Fruit fly (Drosophila melanogaster): ENCODE data around the gene tgy.

The tgy gene

DNA sequence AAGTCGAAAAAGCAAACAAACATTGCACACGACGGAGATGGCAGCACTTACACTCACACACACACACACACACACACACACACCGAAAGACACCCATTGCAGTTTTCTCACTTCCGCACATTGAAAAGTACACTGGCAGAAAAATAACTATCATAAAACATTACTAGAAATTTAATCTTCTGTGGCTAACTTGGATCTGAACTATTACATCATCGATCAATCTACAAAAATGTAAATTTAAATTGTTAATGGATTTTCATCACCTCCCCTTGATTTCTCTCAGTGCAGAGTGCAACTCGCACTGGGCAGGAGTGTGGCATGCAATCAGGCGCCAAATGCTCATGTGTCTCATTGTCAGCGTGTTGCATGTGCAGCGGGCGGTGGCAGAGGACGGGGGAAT, 6.7 kb downstream of the tgy start:
- TF ChIP-seq CG11617 (GFP tag; optimal IDR thresholded peaks at IDR 0.05) = no peak
- TF ChIP-seq CG7101 (tag; optimal IDR thresholded peaks at IDR 0.05) = no peak
- no peak for TF ChIP-seq Clk (GFP tag; optimal IDR thresholded peaks at IDR 0.05)
- TF ChIP-seq pad (GFP tag; optimal IDR thresholded peaks at IDR 0.05) = no peak
- no peak for TF ChIP-seq CG7045 (GFP tag; optimal IDR thresholded peaks at IDR 0.05)
- no peak for TF ChIP-seq CG5204 (GFP tag; optimal IDR thresholded peaks at IDR 0.05)
- TF ChIP-seq kay (GFP tag; ENCODE audit: borderline replicate concordance) = no peak
- no peak for TF ChIP-seq toe (GFP tag; optimal IDR thresholded peaks at IDR 0.05)
- no peak for TF ChIP-seq Hr96 (GFP tag; optimal IDR thresholded peaks at IDR 0.05)
- no peak for TF ChIP-seq Crg-1 (GFP tag; optimal IDR thresholded peaks at IDR 0.05)
- no peak for TF ChIP-seq CG33017 (tag; optimal IDR thresholded peaks at IDR 0.05)
- no peak for TF ChIP-seq cic (GFP tag; optimal IDR thresholded peaks at IDR 0.05)
- TF ChIP-seq CG14711 (tag; optimal IDR thresholded peaks at IDR 0.05) = no peak
- no peak for TF ChIP-seq Mnt (GFP tag; optimal IDR thresholded peaks at IDR 0.05)
- no peak for TF ChIP-seq cnc (optimal IDR thresholded peaks at IDR 0.05)
- no peak for TF ChIP-seq tj (GFP tag; optimal IDR thresholded peaks at IDR 0.05)
- no peak for TF ChIP-seq bab1 (GFP tag; optimal IDR thresholded peaks at IDR 0.05)
- TF ChIP-seq CG1620 (GFP tag; optimal IDR thresholded peaks at IDR 0.05) = no peak
- TF ChIP-seq ovo (GFP tag; optimal IDR thresholded peaks at IDR 0.05) = no peak
- no peak for TF ChIP-seq CG12768 (GFP tag; optimal IDR thresholded peaks at IDR 0.05)

DNA sequence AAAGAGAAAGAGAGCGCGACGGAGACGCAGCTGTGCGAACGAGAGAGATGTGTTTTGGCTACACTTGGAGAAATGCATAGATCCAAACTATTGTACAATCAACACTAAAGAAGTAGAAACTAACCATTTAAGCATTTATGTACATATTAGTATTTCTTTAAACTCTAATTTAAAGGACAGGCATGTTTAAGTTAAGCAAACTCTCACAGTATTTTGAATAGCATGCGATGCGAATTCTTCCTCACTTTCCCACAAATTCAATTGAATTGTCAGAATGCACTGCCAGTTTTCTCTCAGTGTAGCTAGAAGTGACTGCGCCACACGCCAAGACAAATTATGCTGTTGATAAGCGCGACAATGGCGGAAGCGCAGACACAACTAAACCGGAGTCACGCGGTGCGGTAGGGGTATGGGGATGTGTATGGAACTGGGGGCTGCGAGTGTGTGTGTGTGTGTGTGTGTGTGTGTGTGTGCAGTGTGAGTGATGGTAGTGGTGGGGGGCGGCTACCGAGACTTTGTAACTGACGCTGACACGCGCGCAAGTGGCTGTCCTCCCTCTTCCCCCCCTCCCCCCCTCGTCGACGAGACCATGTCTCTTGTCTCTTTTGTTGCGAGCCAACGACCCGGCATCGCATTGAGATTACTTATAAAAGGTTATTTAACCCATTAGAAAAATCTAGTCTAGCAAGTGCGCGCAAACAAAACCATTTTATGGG, 20.1 kb downstream of the tgy start:
- TF ChIP-seq CG14711 (tag; optimal IDR thresholded peaks at IDR 0.05) (no peak), CG33017 (tag; optimal IDR thresholded peaks at IDR 0.05) (no peak), CG12768 (GFP tag; optimal IDR thresholded peaks at IDR 0.05) (no peak), CG7101 (tag; optimal IDR thresholded peaks at IDR 0.05) (no peak)

DNA sequence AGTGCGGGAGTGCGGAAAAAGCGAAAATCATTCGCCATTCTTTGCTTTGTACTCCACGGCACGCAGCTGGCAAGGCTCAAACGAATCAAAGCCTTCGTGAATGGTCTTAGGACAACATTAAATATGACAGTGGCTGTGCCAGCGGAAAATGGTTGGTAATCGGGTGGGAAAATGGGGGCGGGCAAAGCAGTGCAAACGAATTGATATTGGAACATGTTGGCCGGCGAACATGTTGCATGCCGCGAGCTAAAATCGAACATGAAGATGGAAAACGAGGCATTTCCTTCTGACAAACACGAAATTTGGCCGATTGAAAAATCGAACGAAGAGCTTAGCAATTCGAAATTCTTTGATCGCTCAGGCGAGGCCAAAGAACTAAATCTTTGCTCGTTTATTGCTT, 30.9 kb downstream of the tgy start:
- TF ChIP-seq ovo (GFP tag; optimal IDR thresholded peaks at IDR 0.05) = no peak

DNA sequence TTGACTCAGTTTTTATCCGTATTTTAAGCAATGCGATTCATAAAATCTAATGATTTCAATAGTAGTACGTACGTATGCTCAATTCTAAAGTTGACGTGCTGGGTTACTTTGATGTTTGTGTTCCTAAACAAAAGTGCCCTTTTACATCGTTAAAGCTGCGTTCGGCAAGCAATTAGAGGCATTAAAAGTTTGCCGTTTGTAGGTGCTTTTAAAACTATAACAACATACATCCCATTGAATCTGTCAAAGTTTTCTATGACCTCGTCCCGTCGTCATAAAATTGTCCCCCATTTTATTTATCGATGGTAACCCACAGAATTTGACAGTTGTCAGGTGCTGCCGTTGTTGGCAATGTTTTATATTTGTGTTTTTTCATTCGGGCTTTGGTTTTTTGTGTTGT, 43.9 kb downstream of the tgy start, which contains the start of gene CG7423:
CG7423 (minus strand) TSS at position 101 of the 400 bp plus-strand sequence.
- no peak for TF ChIP-seq CG7101 (tag; optimal IDR thresholded peaks at IDR 0.05)
- TF ChIP-seq ovo (GFP tag; optimal IDR thresholded peaks at IDR 0.05) = no peak
- no peak for TF ChIP-seq Hr96 (GFP tag; optimal IDR thresholded peaks at IDR 0.05)
- no peak for TF ChIP-seq toe (GFP tag; optimal IDR thresholded peaks at IDR 0.05)
- no peak for TF ChIP-seq bab1 (GFP tag; optimal IDR thresholded peaks at IDR 0.05)
- TF ChIP-seq Clk (GFP tag; optimal IDR thresholded peaks at IDR 0.05) = no peak
- TF ChIP-seq kay (GFP tag; ENCODE audit: borderline replicate concordance) = no peak
- TF ChIP-seq cnc (optimal IDR thresholded peaks at IDR 0.05) = no peak
- TF ChIP-seq pad (GFP tag; optimal IDR thresholded peaks at IDR 0.05) = no peak
- no peak for TF ChIP-seq cic (GFP tag; optimal IDR thresholded peaks at IDR 0.05)
- no peak for TF ChIP-seq CG7045 (GFP tag; optimal IDR thresholded peaks at IDR 0.05)
- no peak for TF ChIP-seq CG5204 (GFP tag; optimal IDR thresholded peaks at IDR 0.05)
- TF ChIP-seq CG11617 (GFP tag; optimal IDR thresholded peaks at IDR 0.05) = no peak
- no peak for TF ChIP-seq tj (GFP tag; optimal IDR thresholded peaks at IDR 0.05)
- TF ChIP-seq Mnt (GFP tag; optimal IDR thresholded peaks at IDR 0.05) = no peak
- no peak for TF ChIP-seq CG33017 (tag; optimal IDR thresholded peaks at IDR 0.05)
- no peak for TF ChIP-seq CG12768 (GFP tag; optimal IDR thresholded peaks at IDR 0.05)
- TF ChIP-seq Crg-1 (GFP tag; optimal IDR thresholded peaks at IDR 0.05) = no peak

DNA sequence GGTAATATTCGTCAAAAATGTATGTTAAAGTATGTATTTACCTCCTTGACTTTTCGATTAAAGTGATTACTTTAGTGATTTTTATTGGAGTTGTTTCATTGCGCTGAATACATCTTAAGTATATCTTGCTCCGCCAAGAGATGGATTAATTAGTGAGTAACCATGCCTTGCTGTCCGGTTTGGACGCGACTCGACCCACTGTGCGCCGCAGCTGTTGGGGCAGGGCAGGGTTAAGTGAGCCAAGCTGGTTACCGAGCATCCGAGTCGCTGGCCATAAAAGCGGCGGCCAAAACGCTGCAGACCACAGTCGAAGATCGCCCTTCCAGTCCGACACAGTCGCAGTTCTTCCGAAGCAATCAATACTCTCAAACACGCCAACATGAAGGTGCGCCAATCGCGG, 45.8 kb downstream of the tgy start, which contains the start of gene CG14191:
CG14191 (plus strand) TSS at position 301 of the 400 bp plus-strand sequence.
- no peak for TF ChIP-seq CG11617 (GFP tag; optimal IDR thresholded peaks at IDR 0.05)
- no peak for TF ChIP-seq Hr96 (GFP tag; optimal IDR thresholded peaks at IDR 0.05)
- no peak for TF ChIP-seq ovo (GFP tag; optimal IDR thresholded peaks at IDR 0.05)
- TF ChIP-seq CG12768 (GFP tag; optimal IDR thresholded peaks at IDR 0.05) = no peak
- TF ChIP-seq cnc (optimal IDR thresholded peaks at IDR 0.05) = no peak
- TF ChIP-seq Crg-1 (GFP tag; optimal IDR thresholded peaks at IDR 0.05) = no peak
- TF ChIP-seq toe (GFP tag; optimal IDR thresholded peaks at IDR 0.05) = no peak
- no peak for TF ChIP-seq CG1620 (GFP tag; optimal IDR thresholded peaks at IDR 0.05)
- TF ChIP-seq CG7101 (tag; optimal IDR thresholded peaks at IDR 0.05) = no peak
- TF ChIP-seq Mnt (GFP tag; optimal IDR thresholded peaks at IDR 0.05) = no peak
- TF ChIP-seq CG5204 (GFP tag; optimal IDR thresholded peaks at IDR 0.05) = no peak
- no peak for TF ChIP-seq CG14711 (tag; optimal IDR thresholded peaks at IDR 0.05)
- TF ChIP-seq CG7045 (GFP tag; optimal IDR thresholded peaks at IDR 0.05) = no peak
- TF ChIP-seq kay (GFP tag; ENCODE audit: borderline replicate concordance) = no peak
- TF ChIP-seq CG33017 (tag; optimal IDR thresholded peaks at IDR 0.05) = no peak
- TF ChIP-seq tj (GFP tag; optimal IDR thresholded peaks at IDR 0.05) = no peak
- no peak for TF ChIP-seq bab1 (GFP tag; optimal IDR thresholded peaks at IDR 0.05)
- no peak for TF ChIP-seq pad (GFP tag; optimal IDR thresholded peaks at IDR 0.05)
- TF ChIP-seq Clk (GFP tag; optimal IDR thresholded peaks at IDR 0.05) = no peak

DNA sequence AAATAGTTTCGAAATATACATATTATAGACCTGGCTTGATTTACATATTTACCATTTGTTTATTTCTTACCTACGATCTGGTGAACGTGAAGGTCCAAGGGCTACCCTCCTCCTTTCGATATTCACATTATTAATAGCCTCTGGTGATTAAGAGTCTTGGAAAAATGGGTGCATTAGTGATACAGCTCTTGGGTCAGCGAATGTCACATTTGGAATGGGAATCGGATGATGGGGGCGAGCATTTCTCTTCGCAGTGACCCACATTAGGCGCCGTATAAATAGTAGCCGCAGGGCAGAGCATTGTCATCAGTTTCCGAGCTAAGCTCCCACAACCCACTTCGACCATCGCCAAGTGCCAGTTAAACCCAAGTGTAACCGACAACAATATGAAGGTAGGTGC, 49.7 kb downstream of the tgy start, which contains the start of gene CG7406:
CG7406 (plus strand) TSS at position 301 of the 400 bp plus-strand sequence.
- no peak for TF ChIP-seq CG14711 (tag; optimal IDR thresholded peaks at IDR 0.05)
- TF ChIP-seq Hr96 (GFP tag; optimal IDR thresholded peaks at IDR 0.05) = no peak
- no peak for TF ChIP-seq toe (GFP tag; optimal IDR thresholded peaks at IDR 0.05)

Data from whole organism, adult.